Fruit fly (Drosophila melanogaster): ENCODE measurements around the gene CG33689.

Gene CG33689

DNA sequence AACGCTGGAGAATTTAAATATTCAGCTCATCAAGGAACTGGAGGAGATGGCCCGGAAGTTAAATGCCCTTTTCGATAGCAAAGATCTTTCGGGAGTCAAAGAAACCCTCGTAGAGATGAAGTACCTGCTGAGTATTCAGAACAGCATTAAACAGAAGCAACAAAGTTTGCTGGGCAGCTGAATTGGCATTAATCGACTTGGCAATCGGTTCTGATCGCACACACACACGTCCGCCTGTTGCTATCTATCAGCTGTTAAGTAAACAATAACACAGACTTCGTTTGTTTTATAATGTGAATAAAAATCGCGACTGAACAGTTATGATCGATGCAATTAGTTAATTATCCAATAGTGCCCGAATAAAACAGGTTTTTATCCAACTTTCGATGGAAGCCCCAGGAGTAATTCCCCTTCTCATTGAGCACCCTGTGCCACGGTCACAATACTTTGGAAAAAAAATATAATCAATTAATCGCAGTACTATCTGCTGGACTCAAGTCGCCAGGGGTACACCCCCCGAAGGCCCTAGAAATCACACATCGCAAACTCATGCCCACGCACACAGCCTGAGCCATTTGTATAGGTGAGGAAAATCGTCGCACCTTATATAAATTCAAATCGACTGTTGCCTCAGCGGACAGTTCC is 33.9 kb downstream of the CG33689 start:
- TF ChIP-seq Dref (GFP tag; IDR thresholded peaks at IDR 0.05) (peak; percentile 50), pzg (GFP tag; optimal IDR thresholded peaks at IDR 0.05) (peak; percentile 6), lbe (GFP tag; optimal IDR thresholded peaks at IDR 0.05) (peak; percentile 16), Dll (GFP tag; IDR thresholded peaks at IDR 0.05; ENCODE audit: partially characterized antibody) (0 out of 4 replicates have a peak, but pooled peaks have one; percentile 12), CG4617 (GFP tag; optimal IDR thresholded peaks at IDR 0.05; ENCODE audit: borderline replicate concordance) (no peak), zfh2 (GFP tag; optimal IDR thresholded peaks at IDR 0.05) (no peak), CG34422 (GFP tag; IDR thresholded peaks at IDR 0.05) (0 out of 3 replicates have a peak, but pooled peaks have one; percentile 26), MBD-R2 (GFP tag; IDR thresholded peaks at IDR 0.05) (0 out of 2 replicates have a peak, but pooled peaks have one; percentile 19), exex (tag; optimal IDR thresholded peaks at IDR 0.05) (peak; percentile 48), C15 (GFP tag; IDR thresholded peaks at IDR 0.05) (no peak), dmrt99B (tag; optimal IDR thresholded peaks at IDR 0.05) (no peak), crp (GFP tag; optimal IDR thresholded peaks at IDR 0.05) (peak in 1 of 2 experiments; percentile 57), Med (GFP tag) (peak; percentile 48), CG13287 (GFP tag; IDR thresholded peaks at IDR 0.05; ENCODE audit: partially characterized antibody) (peak; percentile 26; the same call in 1 of the 2 replicates), sug (tag; optimal IDR thresholded peaks at IDR 0.05) (peak; percentile 53), CG34376 (GFP tag; optimal IDR thresholded peaks at IDR 0.05) (peak; percentile 17)

DNA sequence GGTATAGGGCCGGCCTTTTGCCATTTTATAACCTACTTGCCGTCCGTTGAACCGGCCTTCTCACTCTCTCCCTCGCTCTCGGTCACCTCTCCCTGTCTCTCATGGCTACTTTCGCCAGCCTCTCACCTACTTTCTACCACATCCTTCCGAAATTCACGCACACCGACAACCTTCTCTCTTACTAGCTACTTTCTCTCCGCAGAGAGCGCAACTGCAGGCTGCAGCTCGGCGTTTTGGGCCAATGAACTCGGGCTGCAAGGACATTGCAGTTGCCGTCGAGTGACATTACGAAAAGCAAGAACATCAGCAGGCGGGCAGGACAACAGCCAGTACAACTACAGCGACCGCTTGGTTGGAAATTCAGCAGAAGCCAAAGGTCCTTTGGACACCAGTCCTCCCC is 41.3 kb downstream of the CG33689 start:
- TF ChIP-seq chn (GFP tag; optimal IDR thresholded peaks at IDR 0.05): no peak
- TF ChIP-seq Ets65A (GFP tag): peak; percentile 88
